Fruit fly (Drosophila melanogaster) ovary, adult (tissue): ENCODE data around the gene CG10570.

Experiments used
- CG17801 ChIP-seq: fragments of 200-800 bp; optimal IDR thresholded peaks from 2 replicates; lab custom pipeline; 2019; ENCODE audit warnings: missing biosample characterization, mild to moderate bottlenecking, missing genetic modification characterization, moderate library complexity; ENCODE audit not compliant: partially characterized antibody

CG10570 gene

dm6 chr2L:18826496-18827008, 15.5 kb upstream of the CG10570 start, which contains the start of gene Ugt36E1:
Ugt36E1 (plus strand) TSS chr2L:18826770.
- no peak for TF ChIP-seq CG17801 (GFP tag; lab: Kevin White, UChicago)

DNA sequence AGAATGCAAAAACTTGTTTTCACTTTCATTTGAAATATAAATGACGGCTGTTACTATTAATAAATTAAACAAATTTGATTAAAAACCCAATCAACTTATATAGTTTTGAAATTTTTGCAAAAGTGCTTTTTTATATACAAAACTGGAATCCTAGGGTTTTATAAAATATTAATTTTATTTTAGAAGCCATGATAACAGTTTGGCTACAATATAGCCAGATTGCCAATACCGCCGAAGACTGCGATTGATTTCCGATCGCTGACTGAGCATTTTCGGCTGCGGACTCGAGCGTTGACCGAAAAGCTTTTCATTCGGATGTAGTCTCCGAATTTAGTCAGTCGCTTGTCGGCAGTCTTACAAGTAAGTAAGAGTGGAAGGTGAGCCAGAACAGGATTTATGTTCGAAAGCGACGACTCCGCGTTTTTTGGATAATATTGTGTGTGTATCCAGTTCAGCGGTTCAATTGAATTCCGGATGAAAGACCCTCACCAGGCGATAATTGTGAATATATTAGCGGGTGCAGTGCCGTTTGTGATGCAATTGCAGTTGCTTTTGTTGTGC, 12.3 kb upstream of the CG10570 start, which contains the start of gene Ugt36D1:
TSS of gene Ugt36D1 (plus strand) at position 306 of the 561 bp plus-strand sequence.
- peak; percentile 22 for TF ChIP-seq CG17801 (GFP tag; lab: Kevin White, UChicago)

DNA sequence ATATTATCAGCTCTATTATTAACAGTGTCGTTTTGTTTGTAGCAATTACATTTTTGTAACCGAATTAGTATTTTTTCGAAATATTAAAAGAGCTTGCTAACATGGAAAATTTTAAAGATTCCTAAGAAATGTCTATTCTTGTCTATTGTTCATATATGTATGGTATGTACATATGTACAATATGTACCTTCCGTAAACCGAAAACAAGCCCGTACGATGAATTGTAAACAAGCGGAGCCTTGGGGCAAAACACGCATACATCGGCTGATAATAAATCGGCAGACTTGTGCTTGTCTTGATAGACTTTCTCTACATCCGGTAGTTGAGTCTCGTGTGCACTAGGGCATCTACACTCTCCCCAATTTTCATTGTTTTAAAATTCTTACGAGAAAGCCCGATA, 11.8 kb upstream of the CG10570 start:
- no peak for TF ChIP-seq CG17801 (GFP tag; lab: Kevin White, UChicago)

DNA sequence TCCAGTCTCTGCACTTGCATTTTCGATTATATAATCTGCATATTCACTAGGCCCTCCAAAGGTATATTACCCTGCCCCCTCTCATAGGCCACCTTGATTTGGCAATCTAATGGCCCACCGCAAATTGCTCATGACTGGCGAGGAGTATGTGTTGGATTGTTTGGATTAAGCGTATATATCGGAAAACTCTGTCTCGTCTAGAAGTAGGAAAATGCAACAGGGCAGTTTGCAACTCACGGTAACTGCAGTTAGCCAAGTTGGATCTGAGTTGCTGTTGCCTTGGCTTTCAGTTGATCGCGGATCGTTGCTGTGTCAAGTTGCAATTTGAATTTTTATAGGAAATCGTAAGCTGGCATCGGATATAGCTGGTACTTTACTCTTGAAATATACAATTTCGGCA, 8.0 kb upstream of the CG10570 start, which contains the start of gene Ugt36F1:
TSS of gene Ugt36F1 (plus strand) at position 301 of the 400 bp plus-strand sequence.
- TF ChIP-seq CG17801 (GFP tag; lab: Kevin White, UChicago): no peak

DNA sequence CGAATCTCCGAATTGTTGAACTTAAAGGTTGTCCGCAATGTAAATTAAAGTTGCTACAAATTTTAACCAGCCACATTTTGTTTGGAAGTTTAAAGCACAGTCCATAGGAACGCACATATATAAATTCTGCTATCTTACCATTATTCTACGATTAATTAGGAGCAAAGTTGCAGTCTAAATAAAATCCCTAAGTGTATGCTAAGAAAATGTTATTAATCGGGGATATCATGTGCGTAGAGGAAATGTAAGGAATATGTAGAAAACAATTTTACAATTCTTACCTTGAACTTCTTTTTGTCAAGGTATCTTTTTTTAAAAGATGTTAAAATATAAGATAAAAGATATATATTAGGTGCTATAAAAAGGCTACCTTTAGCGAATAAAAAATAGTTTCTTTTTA, 7.3 kb upstream of the CG10570 start:
- no peak for TF ChIP-seq CG17801 (GFP tag; lab: Kevin White, UChicago)

- TF ChIP-seq CG17801 (GFP tag; lab: Kevin White, UChicago): no peak
These were observed 4.1 kb upstream of the CG10570 start for dm6 chr2L:18815194-18815593.

DNA sequence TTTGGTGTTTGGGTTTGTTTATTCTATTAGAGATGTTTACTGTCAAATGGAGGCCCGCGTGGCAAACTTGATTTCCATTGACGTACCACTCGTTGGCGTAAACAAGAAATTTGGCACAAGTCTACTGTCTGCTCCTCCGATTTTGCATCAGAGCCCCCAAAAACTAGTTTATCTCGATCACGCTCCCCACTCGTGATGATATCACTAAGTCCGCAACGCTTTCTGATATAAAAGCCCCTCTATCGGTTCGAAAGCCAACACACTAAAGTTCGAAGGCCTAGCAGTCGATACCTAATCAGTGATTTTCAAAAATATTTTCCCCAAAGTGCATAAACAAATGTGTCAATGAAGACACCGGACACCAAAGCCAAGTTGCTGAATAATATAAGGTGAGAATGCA, 1.7 kb upstream of the CG10570 start:
- TF ChIP-seq CG17801 (GFP tag; lab: Kevin White, UChicago): no peak

DNA sequence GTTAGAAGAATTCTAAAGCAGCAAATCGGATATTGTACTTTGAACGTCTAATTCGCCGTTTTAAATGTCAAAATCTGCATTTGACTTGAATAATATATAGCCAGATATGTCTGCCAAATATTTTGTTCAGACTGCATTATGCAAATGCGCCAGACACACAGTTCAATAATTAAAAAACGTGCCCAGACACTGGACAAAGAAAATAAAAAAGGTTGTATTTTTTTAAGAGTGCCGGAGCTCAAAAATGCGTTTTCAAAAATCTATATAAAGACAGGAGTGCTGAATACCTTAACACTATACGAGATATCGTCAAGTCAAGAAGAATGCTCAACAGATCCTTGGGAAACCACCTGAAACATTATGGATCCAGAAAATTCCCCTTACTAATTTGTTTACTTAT, 1.3 kb upstream of the CG10570 start, which contains the start of the genes CG17325 and CG42305:
TSS of gene CG17325 (plus strand) at position 301 of the 400 bp plus-strand sequence.
TSS of gene CG42305 (plus strand) at position 301 of the 400 bp plus-strand sequence.
- TF ChIP-seq CG17801 (GFP tag; lab: Kevin White, UChicago): no peak

DNA sequence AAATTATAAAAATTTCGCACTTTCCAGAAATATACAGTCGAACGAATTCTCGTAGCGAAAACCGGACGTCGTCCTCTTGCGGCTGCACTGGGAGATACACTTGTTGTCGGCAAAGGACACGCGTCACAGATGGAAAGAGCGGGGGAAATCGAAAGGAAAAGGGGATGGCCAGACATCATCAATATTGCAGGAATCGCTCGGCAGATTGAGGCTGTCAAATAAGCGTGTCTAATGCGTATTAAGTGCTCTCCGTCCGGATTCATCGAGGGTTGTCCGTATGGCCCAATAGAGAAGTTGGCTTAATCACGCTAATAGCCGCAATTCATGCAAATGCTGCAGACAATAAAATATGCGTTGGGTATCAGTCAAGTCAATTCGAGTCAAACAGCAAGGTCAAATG, 1.6 kb downstream of the CG10570 start:
- TF ChIP-seq CG17801 (GFP tag; lab: Kevin White, UChicago): no peak

DNA sequence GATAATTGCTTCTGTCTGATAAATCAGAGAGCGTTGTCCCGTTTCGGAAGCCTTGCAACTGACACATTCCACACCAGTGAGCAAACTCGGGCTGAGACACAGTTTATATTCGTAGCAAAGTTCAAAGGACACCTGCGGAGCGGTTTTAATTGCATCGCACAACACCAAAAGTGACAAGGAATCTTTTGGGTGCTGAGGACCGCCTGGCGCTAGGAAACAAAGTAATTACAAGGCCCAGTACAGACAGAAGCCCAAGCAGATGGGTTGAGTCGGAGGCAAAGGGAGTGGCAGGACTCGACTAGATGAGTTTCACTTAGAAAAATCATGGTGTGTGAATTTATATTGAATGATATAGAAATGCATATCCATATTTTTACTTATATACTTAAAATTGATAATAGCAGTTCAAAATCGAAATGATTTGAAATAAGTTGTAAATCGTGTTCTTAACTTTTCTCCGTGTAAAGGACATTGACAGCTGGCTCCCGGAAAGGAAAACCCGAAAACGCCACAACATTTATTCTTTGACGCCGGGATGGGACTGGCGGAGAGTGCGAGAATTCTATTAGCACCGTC, 2.2 kb downstream of the CG10570 start:
- no peak for TF ChIP-seq CG17801 (GFP tag; lab: Kevin White, UChicago)

DNA sequence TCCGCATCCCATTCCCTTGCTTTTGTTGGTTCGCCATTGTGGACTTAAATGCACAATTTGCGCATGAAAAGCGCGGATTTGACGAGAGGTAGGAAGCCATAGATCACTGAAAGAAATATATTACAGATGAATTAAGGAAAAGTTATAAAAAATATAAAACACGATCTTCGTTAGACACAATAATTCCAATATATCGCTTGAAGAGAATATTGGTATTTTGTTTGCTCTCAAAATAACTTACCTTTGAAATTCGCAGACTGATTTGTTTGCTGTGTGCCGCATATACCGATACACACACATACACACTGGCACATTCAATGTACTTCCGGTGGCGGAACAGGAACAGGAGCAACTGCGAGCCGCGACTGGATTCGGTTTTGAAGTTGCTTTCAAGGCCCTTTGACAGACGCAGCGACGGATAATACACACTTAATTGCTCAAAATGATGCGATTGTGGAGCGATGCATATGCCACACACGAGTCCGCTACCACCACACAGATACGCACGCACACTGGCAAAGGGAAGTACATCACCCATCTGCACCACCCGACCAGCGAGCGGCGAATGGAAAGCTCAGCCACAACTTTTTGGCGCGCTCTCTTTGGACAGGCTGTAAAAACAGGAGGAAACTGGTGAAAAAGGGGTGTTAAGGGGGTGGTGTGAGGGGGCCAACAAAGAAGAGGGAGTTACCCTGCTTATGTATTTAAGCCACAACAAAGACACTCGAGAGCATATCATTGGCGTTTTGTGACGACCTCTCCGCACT, 5.2 kb downstream of the CG10570 start:
- TF ChIP-seq CG17801 (GFP tag; lab: Kevin White, UChicago): no peak

DNA sequence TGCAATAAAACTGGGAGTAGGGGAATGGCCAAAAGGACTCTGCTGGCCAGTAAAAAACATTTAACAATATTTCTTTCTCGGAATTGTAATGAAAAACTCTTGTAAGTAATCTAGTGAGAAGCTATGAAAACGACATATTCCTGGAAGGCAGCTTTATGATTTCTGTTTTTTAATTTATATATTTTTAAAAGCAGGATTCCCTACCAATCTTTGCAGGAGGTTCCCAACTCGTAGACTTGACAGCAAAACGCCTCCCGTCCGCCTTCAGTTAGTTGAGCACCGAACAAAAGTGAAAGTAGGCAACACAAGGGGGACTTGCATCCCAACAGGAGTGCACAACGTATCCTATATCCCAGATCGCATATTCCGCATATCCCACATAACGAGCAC, 5.8 kb downstream of the CG10570 start, which contains the start of gene CG43814:
TSS of gene CG43814 (minus strand) at position 101 of the 390 bp plus-strand sequence.
- no peak for TF ChIP-seq CG17801 (GFP tag; lab: Kevin White, UChicago)

dm6 chr2L:18801704-18802103, 9.3 kb downstream of the CG10570 start:
- TF ChIP-seq CG17801 (GFP tag; lab: Kevin White, UChicago): no peak

DNA sequence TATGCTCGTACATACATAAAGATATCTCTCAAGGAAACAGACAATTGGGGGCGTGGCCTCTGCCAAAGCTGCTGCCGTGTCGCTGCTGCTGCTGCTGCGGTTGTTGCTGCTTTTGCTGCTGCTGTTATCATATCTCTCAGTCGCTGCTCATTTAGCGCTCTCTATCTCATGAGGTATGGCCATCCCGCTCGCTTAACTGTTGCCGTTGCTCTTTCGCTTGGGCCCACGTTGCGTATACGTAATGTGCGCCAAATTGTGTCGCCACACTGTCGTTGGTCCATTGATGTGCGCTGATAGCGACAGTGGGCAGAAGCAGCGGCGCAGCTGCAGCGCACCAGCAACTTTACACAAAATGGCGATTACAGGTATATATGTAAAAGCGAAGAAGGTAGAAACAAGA, 14.6 kb downstream of the CG10570 start:
- TF ChIP-seq CG17801 (GFP tag; lab: Kevin White, UChicago): no peak

DNA sequence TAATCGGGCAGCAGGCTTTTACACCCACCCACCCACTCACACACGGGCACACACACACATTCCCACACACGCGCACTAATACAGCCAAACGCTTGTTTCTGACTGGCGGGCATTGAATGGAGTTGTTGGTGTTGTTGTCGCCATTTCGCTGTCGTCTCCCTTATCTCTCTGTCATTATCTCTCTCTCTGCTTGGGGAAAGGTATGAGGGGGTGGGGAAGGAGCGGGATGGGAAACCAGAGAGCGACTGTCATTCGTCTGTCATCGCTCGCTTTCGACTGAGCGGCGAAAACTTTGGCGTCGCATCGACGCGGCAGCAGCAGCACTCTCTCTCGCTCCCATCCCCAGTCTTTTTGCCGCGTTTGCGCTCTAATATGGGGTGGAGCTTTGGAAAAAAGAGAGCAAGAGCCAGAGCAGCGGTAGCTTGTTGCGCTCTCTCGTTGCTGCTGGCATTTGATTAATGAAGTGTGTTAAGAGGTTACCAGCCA, 15.1 kb downstream of the CG10570 start:
- TF ChIP-seq CG17801 (GFP tag; lab: Kevin White, UChicago): no peak
